ENCODE assay signal across 5 fruit fly cellular contexts in genomic region chr3L:8684419-8685081, dm6.
TF ChIP-seq lines count a peak whose summit lies in the region.

No protein-coding gene starts in this region.

- no peak for TF ChIP-seq CTCF in whole organism, embryonic (GFP tag; optimal IDR thresholded peaks at IDR 0.05; lab: Kevin White, UChicago)

TF ChIP-seq in whole organism, adult, 20 proteins besides CTCF, POLR2A, EP300 and RAD21:
- TF ChIP-seq Hr96 (GFP tag; optimal IDR thresholded peaks at IDR 0.05; lab: Kevin White, UChicago) (no peak), tj (GFP tag; optimal IDR thresholded peaks at IDR 0.05; lab: Kevin White, UChicago) (peak; percentile 67), cnc (optimal IDR thresholded peaks at IDR 0.05; lab: Kevin White, UChicago) (no peak), pad (GFP tag; optimal IDR thresholded peaks at IDR 0.05; lab: Kevin White, UChicago) (no peak), ovo (GFP tag; optimal IDR thresholded peaks at IDR 0.05; lab: Kevin White, UChicago) (peak; percentile 65), Mnt (GFP tag; optimal IDR thresholded peaks at IDR 0.05; lab: Kevin White, UChicago) (no peak), CG5204 (GFP tag; optimal IDR thresholded peaks at IDR 0.05; lab: Kevin White, UChicago) (no peak), toe (GFP tag; optimal IDR thresholded peaks at IDR 0.05; lab: Kevin White, UChicago) (no peak)

TF ChIP-seq in whole organism, embryonic, 481 proteins besides CTCF, POLR2A, EP300 and RAD21 (continues in another document):
- TF ChIP-seq row (GFP tag; IDR thresholded peaks at IDR 0.05; lab: Robert Waterston, UW) (0 out of 3 replicates have a peak, but pooled peaks have one; percentile 5), CG2120 (GFP tag; optimal IDR thresholded peaks at IDR 0.05; lab: Kevin White, UChicago) (peak; percentile 19), NFAT (GFP tag; IDR thresholded peaks at IDR 0.05; lab: Robert Waterston, UW) (peak; percentile 50; the same call in 1 of the 2 replicates), CG6689 (GFP tag; IDR thresholded peaks at IDR 0.05; lab: Robert Waterston, UW) (no peak), slbo (GFP tag; IDR thresholded peaks at IDR 0.05; lab: Robert Waterston, UW) (0 out of 2 replicates have a peak, but pooled peaks have one; percentile 15), CG14014 (GFP tag; IDR thresholded peaks at IDR 0.05; lab: Robert Waterston, UW) (peak; percentile 38; the same call in 1 of the 2 replicates), CG11696 (GFP tag; IDR thresholded peaks at IDR 0.05; lab: Robert Waterston, UW) (peak; percentile 9; the same call in 1 of the 2 replicates), caup (GFP tag; optimal IDR thresholded peaks at IDR 0.05; lab: Kevin White, UChicago; ENCODE audit: severe bottlenecking) (peak; percentile 30), lab (GFP tag; optimal IDR thresholded peaks at IDR 0.05; lab: Kevin White, UChicago) (peak; percentile 0), CG17328 (GFP tag; IDR thresholded peaks at IDR 0.05; lab: Robert Waterston, UW) (no peak), Ets65A (GFP tag; lab: Kevin White, UChicago) (peak; percentile 24), chinmo (GFP tag; IDR thresholded peaks at IDR 0.05; lab: Robert Waterston, UW; ENCODE audit: partially characterized antibody) (0 out of 4 replicates have a peak, but pooled peaks have one; percentile 73), CG12071 (GFP tag; optimal IDR thresholded peaks at IDR 0.05; lab: Kevin White, UChicago) (peak; percentile 1), otp (GFP tag; IDR thresholded peaks at IDR 0.05; lab: Robert Waterston, UW) (0 out of 3 replicates have a peak, but pooled peaks have one; percentile 41), CG12391 (tag; optimal IDR thresholded peaks at IDR 0.05; lab: Kevin White, UChicago) (peak; percentile 7), Dbx (GFP tag; IDR thresholded peaks at IDR 0.05; lab: Robert Waterston, UW) (0 out of 3 replicates have a peak, but pooled peaks have one; percentile 41), sd (tag; optimal IDR thresholded peaks at IDR 0.05; lab: Kevin White, UChicago) (peak; percentile 42), CG6175 (GFP tag; IDR thresholded peaks at IDR 0.05; lab: Robert Waterston, UW) (peak; percentile 66; the same call in 2 of the 3 replicates)

TF ChIP-seq in whole organism, prepupa, 60 proteins besides CTCF, POLR2A, EP300 and RAD21 (continues in another document):
- TF ChIP-seq CG8632 (GFP tag; optimal IDR thresholded peaks at IDR 0.05; lab: Kevin White, UChicago) = peak; percentile 36
- TF ChIP-seq CG6276 (GFP tag; optimal IDR thresholded peaks at IDR 0.05; lab: Kevin White, UChicago) = no peak
- TF ChIP-seq Hr4 (GFP tag; optimal IDR thresholded peaks at IDR 0.05; lab: Kevin White, UChicago) = peak; percentile 12
- no peak for TF ChIP-seq eg (GFP tag; IDR thresholded peaks at IDR 0.05; lab: Robert Waterston, UW)
- peak; percentile 67 for TF ChIP-seq esn (GFP tag; optimal IDR thresholded peaks at IDR 0.05; lab: Kevin White, UChicago)
- no peak for TF ChIP-seq CG8319 (GFP tag; optimal IDR thresholded peaks at IDR 0.05; lab: Kevin White, UChicago)
- no peak for TF ChIP-seq Eip75B (GFP tag; optimal IDR thresholded peaks at IDR 0.05; lab: Kevin White, UChicago)
- TF ChIP-seq CG31627 (GFP tag; optimal IDR thresholded peaks at IDR 0.05; lab: Kevin White, UChicago) = peak; percentile 52
- no peak for TF ChIP-seq fd85E (GFP tag; optimal IDR thresholded peaks at IDR 0.05; lab: Kevin White, UChicago)
- TF ChIP-seq CG6792 (GFP tag; optimal IDR thresholded peaks at IDR 0.05; lab: Kevin White, UChicago) = peak; percentile 32
- no peak for TF ChIP-seq CG9139 (GFP tag; optimal IDR thresholded peaks at IDR 0.05; lab: Kevin White, UChicago)
- peak; percentile 27 for TF ChIP-seq Sox15 (GFP tag; optimal IDR thresholded peaks at IDR 0.05; lab: Kevin White, UChicago)
- peak; percentile 66 for TF ChIP-seq Smox (GFP tag; optimal IDR thresholded peaks at IDR 0.05; lab: Kevin White, UChicago)
- TF ChIP-seq OdsH (GFP tag; optimal IDR thresholded peaks at IDR 0.05; lab: Kevin White, UChicago) = peak; percentile 12
- peak; percentile 31 for TF ChIP-seq CG32006 (GFP tag; optimal IDR thresholded peaks at IDR 0.05; lab: Kevin White, UChicago)
- no peak for TF ChIP-seq dac (GFP tag; optimal IDR thresholded peaks at IDR 0.05; lab: Kevin White, UChicago)
- peak; percentile 1 for TF ChIP-seq topi (GFP tag; optimal IDR thresholded peaks at IDR 0.05; lab: Kevin White, UChicago)
- TF ChIP-seq Eip78C (GFP tag; lab: Kevin White, UChicago) = no peak
- peak; percentile 48 for TF ChIP-seq lz (GFP tag; optimal IDR thresholded peaks at IDR 0.05; lab: Kevin White, UChicago)
- TF ChIP-seq CG10631 (GFP tag; optimal IDR thresholded peaks at IDR 0.05; lab: Kevin White, UChicago) = peak; percentile 43
- TF ChIP-seq Lpt (GFP tag; optimal IDR thresholded peaks at IDR 0.05; lab: Kevin White, UChicago) = no peak
- no peak for TF ChIP-seq Gug (GFP tag; IDR thresholded peaks at IDR 0.05; lab: Robert Waterston, UW)
- TF ChIP-seq Hr39 (GFP tag; optimal IDR thresholded peaks at IDR 0.05; lab: Kevin White, UChicago) = peak; percentile 56

TF ChIP-seq in whole organism, pupa, 21 proteins besides CTCF, POLR2A, EP300 and RAD21:
- no peak for TF ChIP-seq Snoo (tag; optimal IDR thresholded peaks at IDR 0.05; lab: Kevin White, UChicago)
- TF ChIP-seq CG8159 (tag; optimal IDR thresholded peaks at IDR 0.05; lab: Kevin White, UChicago) = peak; percentile 42
- no peak for TF ChIP-seq Ets98B (GFP tag; IDR thresholded peaks at IDR 0.05; lab: Robert Waterston, UW)
- no peak for TF ChIP-seq gl (tag; optimal IDR thresholded peaks at IDR 0.05; lab: Kevin White, UChicago)
- TF ChIP-seq EcR (GFP tag; optimal IDR thresholded peaks at IDR 0.05; lab: Kevin White, UChicago) = peak; percentile 38
- TF ChIP-seq rn (GFP tag; IDR thresholded peaks at IDR 0.05; lab: Robert Waterston, UW) = no peak
- TF ChIP-seq CG8301 (tag; optimal IDR thresholded peaks at IDR 0.05; lab: Kevin White, UChicago) = no peak
- TF ChIP-seq CG17806 (tag; optimal IDR thresholded peaks at IDR 0.05; lab: Kevin White, UChicago) = no peak
- no peak for TF ChIP-seq CG10348 (GFP tag; IDR thresholded peaks at IDR 0.05; lab: Robert Waterston, UW)
- TF ChIP-seq CG4496 (GFP tag; IDR thresholded peaks at IDR 0.05; lab: Robert Waterston, UW) = 0 out of 3 replicates have a peak, but pooled peaks have one; percentile 24
- TF ChIP-seq CG15710 (tag; optimal IDR thresholded peaks at IDR 0.05; lab: Kevin White, UChicago) = peak; percentile 25
- peak; percentile 11 for TF ChIP-seq Pif1A (GFP tag; optimal IDR thresholded peaks at IDR 0.05; lab: Kevin White, UChicago)

TF ChIP-seq in whole organism, wandering third instar larva, 38 proteins besides CTCF, POLR2A, EP300 and RAD21 (continues in another document):
- TF ChIP-seq dsf (GFP tag; optimal IDR thresholded peaks at IDR 0.05; lab: Kevin White, UChicago; ENCODE audit: borderline replicate concordance) (peak; percentile 2), CrebA (GFP tag; optimal IDR thresholded peaks at IDR 0.05; lab: Kevin White, UChicago; ENCODE audit: borderline replicate concordance) (no peak), Dif (GFP tag; optimal IDR thresholded peaks at IDR 0.05; lab: Kevin White, UChicago; ENCODE audit: partially characterized antibody) (no peak), usp (GFP tag; optimal IDR thresholded peaks at IDR 0.05; lab: Kevin White, UChicago) (no peak), Abd-B (GFP tag; optimal IDR thresholded peaks at IDR 0.05; lab: Kevin White, UChicago) (no peak), Hnf4 (GFP tag; optimal IDR thresholded peaks at IDR 0.05; lab: Kevin White, UChicago) (peak; percentile 25), CG32264 (GFP tag; optimal IDR thresholded peaks at IDR 0.05; lab: Kevin White, UChicago) (no peak), pan (optimal IDR thresholded peaks at IDR 0.05; lab: Kevin White, UChicago) (no peak), Myc (optimal IDR thresholded peaks at IDR 0.05; lab: Kevin White, UChicago) (no peak), Dfd (GFP tag; optimal IDR thresholded peaks at IDR 0.05; lab: Kevin White, UChicago) (no peak), ey (GFP tag; optimal IDR thresholded peaks at IDR 0.05; lab: Kevin White, UChicago) (no peak), dl (GFP tag; optimal IDR thresholded peaks at IDR 0.05; lab: Kevin White, UChicago; ENCODE audit: insufficient read depth in 1 of 2, partially characterized antibody in 2 of 2) (no peak), sage (GFP tag; optimal IDR thresholded peaks at IDR 0.05; lab: Kevin White, UChicago) (no peak), CG9705 (GFP tag; optimal IDR thresholded peaks at IDR 0.05; lab: Kevin White, UChicago) (no peak), rgr (GFP tag; optimal IDR thresholded peaks at IDR 0.05; lab: Kevin White, UChicago) (peak; percentile 26), brk (GFP tag; optimal IDR thresholded peaks at IDR 0.05; lab: Kevin White, UChicago) (no peak), Vsx2 (GFP tag; optimal IDR thresholded peaks at IDR 0.05; lab: Kevin White, UChicago; ENCODE audit: partially characterized antibody) (peak; percentile 49), psq (GFP tag; optimal IDR thresholded peaks at IDR 0.05; lab: Kevin White, UChicago) (peak; percentile 22), HLH106 (tag; optimal IDR thresholded peaks at IDR 0.05; lab: Kevin White, UChicago) (no peak), Sp1 (GFP tag; optimal IDR thresholded peaks at IDR 0.05; lab: Kevin White, UChicago) (peak; percentile 3), Mio (GFP tag; optimal IDR thresholded peaks at IDR 0.05; lab: Kevin White, UChicago) (no peak), Hr83 (GFP tag; optimal IDR thresholded peaks at IDR 0.05; lab: Kevin White, UChicago; ENCODE audit: poor library complexity, severe bottlenecking) (no peak), h (GFP tag; optimal IDR thresholded peaks at IDR 0.05; lab: Kevin White, UChicago) (peak; percentile 89), lola (GFP tag; optimal IDR thresholded peaks at IDR 0.05; lab: Kevin White, UChicago) (no peak), jim (GFP tag; optimal IDR thresholded peaks at IDR 0.05; lab: Kevin White, UChicago) (no peak), Rel (GFP tag; optimal IDR thresholded peaks at IDR 0.05; lab: Kevin White, UChicago) (no peak), Rel (tag; optimal IDR thresholded peaks at IDR 0.05; lab: Kevin White, UChicago) (peak; percentile 72), GATAd (GFP tag; optimal IDR thresholded peaks at IDR 0.05; lab: Kevin White, UChicago) (no peak), woc (GFP tag; optimal IDR thresholded peaks at IDR 0.05; lab: Kevin White, UChicago) (peak; percentile 14), OdsH (GFP tag; optimal IDR thresholded peaks at IDR 0.05; lab: Kevin White, UChicago) (peak; percentile 28), N (GFP tag; optimal IDR thresholded peaks at IDR 0.05; lab: Kevin White, UChicago) (no peak), foxo (GFP tag; optimal IDR thresholded peaks at IDR 0.05; lab: Kevin White, UChicago) (peak in 1 of 2 experiments; percentile 4), fru (GFP tag; optimal IDR thresholded peaks at IDR 0.05; lab: Kevin White, UChicago) (no peak), dmrt93B (GFP tag; optimal IDR thresholded peaks at IDR 0.05; lab: Kevin White, UChicago) (no peak), br (GFP tag; optimal IDR thresholded peaks at IDR 0.05; lab: Kevin White, UChicago) (no peak), Jra (GFP tag; optimal IDR thresholded peaks at IDR 0.05; lab: Kevin White, UChicago) (no peak)
